Worm (Caenorhabditis elegans): ENCODE data around the gene bcas-2.

ce11 chrIII:6213915-6214314, 31.7 kb downstream of the bcas-2 start, which contains the start of gene C23G10.10:
- TF ChIP-seq ama-1 (optimal IDR thresholded peaks at IDR 0.05) = no peak
- no peak for TF ChIP-seq ceh-36 (tag; optimal IDR thresholded peaks at IDR 0.05)
- no peak for TF ChIP-seq tbx-37 (GFP tag; conservative IDR thresholded peaks at IDR 0.05)
- no peak for TF ChIP-seq hmbx-1 (tag; optimal IDR thresholded peaks at IDR 0.05)
- no peak for TF ChIP-seq ets-7 (tag; optimal IDR thresholded peaks at IDR 0.05)
- no peak for TF ChIP-seq hmg-4 (GFP tag; optimal IDR thresholded peaks at IDR 0.05)
- no peak for TF ChIP-seq ceh-13 (GFP tag; optimal IDR thresholded peaks at IDR 0.05)
- no peak for TF ChIP-seq flt-1 (GFP tag; IDR thresholded peaks at IDR 0.05)
- TF ChIP-seq tra-4 (tag; optimal IDR thresholded peaks at IDR 0.05) = no peak
- TF ChIP-seq B0310.2 (tag; optimal IDR thresholded peaks at IDR 0.05) = no peak
- TF ChIP-seq hnd-1 (tag; optimal IDR thresholded peaks at IDR 0.05) = no peak
